Fruit fly (Drosophila melanogaster) whole organism, embryonic: Measurements from ENCODE around the gene Rtnl2.
A peak's percentile ranks its signal among the peaks of the same experiment; 100 is the strongest.

Source experiments
- Bdp1 ChIP-seq: fragments of 200-800 bp; sonication (Bioruptor generic); optimal IDR thresholded peaks from 3 replicates; lab custom pipeline; 2016; ENCODE audit warnings: missing biosample characterization, missing genetic modification characterization
- CG10147 ChIP-seq: fragments of 200-800 bp; sonication (Bioruptor generic); optimal IDR thresholded peaks from 2 replicates; lab custom pipeline; 2019; ENCODE audit warnings: missing biosample characterization, mild to moderate bottlenecking, missing genetic modification characterization, moderate library complexity
- CG14667 ChIP-seq: fragments of 200-800 bp; sonication (Bioruptor generic); IDR thresholded peaks from 2 replicates; pipeline ENCODE4 v1.3.6; 2022; ENCODE audit warnings: missing biosample characterization, missing genetic modification characterization
- CG15073 ChIP-seq: fragments of 200-800 bp; sonication (Bioruptor generic); optimal IDR thresholded peaks from 2 replicates; lab custom pipeline; 2016; ENCODE audit warnings: missing biosample characterization, missing genetic modification characterization
- CG15269 ChIP-seq: fragments of 200-800 bp; sonication (Bioruptor generic); optimal IDR thresholded peaks from 2 replicates; lab custom pipeline; 2018; ENCODE audit warnings: missing biosample characterization, mild to moderate bottlenecking, missing genetic modification characterization, moderate library complexity
- CG15479 ChIP-seq: fragments of 200-800 bp; sonication (Bioruptor generic); optimal IDR thresholded peaks from 3 replicates; lab custom pipeline; 2019; ENCODE audit warnings: missing biosample characterization, mild to moderate bottlenecking, missing genetic modification characterization, moderate library complexity
- CG15601 ChIP-seq: fragments of 200-800 bp; sonication (Bioruptor generic); optimal IDR thresholded peaks from 3 replicates; lab custom pipeline; 2019; ENCODE audit warnings: missing biosample characterization, mild to moderate bottlenecking, missing genetic modification characterization, moderate library complexity
- CG17612 ChIP-seq: fragments of 200-800 bp; sonication (Bioruptor generic); IDR thresholded peaks from 2 replicates; pipeline ENCODE4 v1.3.6; 2022; ENCODE audit warnings: missing biosample characterization, missing genetic modification characterization
- CG18764 ChIP-seq: fragments of 200-800 bp; sonication (Bioruptor generic); optimal IDR thresholded peaks from 3 replicates; lab custom pipeline; 2016; ENCODE audit warnings: missing biosample characterization, missing genetic modification characterization
- CG2678 ChIP-seq: fragments of 200-800 bp; sonication (Bioruptor generic); optimal IDR thresholded peaks from 3 replicates; lab custom pipeline; 2019; ENCODE audit warnings: missing biosample characterization, mild to moderate bottlenecking, missing genetic modification characterization, moderate library complexity
- CG2712 ChIP-seq: fragments of 200-800 bp; optimal IDR thresholded peaks from 3 replicates; lab custom pipeline; 2019; ENCODE audit warnings: missing biosample characterization, mild to moderate bottlenecking, missing genetic modification characterization, moderate library complexity
- CG2889 ChIP-seq: fragments of 200-800 bp; sonication (Bioruptor generic); IDR thresholded peaks from 3 replicates; pipeline ENCODE4 v1.3.6; 2022; ENCODE audit warnings: missing biosample characterization, missing genetic modification characterization
- CG33557 ChIP-seq: fragments of 200-800 bp; sonication (Bioruptor generic); optimal IDR thresholded peaks from 2 replicates; lab custom pipeline; 2019; ENCODE audit warnings: missing biosample characterization, mild to moderate bottlenecking, missing genetic modification characterization, moderate library complexity
- CG42726 ChIP-seq: fragments of 200-800 bp; sonication (Bioruptor generic); IDR thresholded peaks from 2 replicates; pipeline ENCODE4 v1.3.6; 2022; ENCODE audit warnings: missing biosample characterization, missing genetic modification characterization; ENCODE audit not compliant: partially characterized antibody
- CG6654 ChIP-seq: fragments of 200-800 bp; sonication (Bioruptor generic); optimal IDR thresholded peaks from 2 replicates; lab custom pipeline; 2017; ENCODE audit warnings: missing biosample characterization, mild to moderate bottlenecking, missing genetic modification characterization
- CG6689 ChIP-seq: fragments of 200-800 bp; sonication (Bioruptor generic); IDR thresholded peaks from 2 replicates; pipeline ENCODE4 v1.3.6; 2022; ENCODE audit warnings: missing biosample characterization, missing genetic modification characterization
- CG7357 ChIP-seq: fragments of 200-800 bp; sonication (Bioruptor generic); IDR thresholded peaks from 3 replicates; pipeline ENCODE4 v1.3.6; 2022; ENCODE audit warnings: missing biosample characterization, missing genetic modification characterization
- CG7372 ChIP-seq: fragments of 200-800 bp; sonication (Bioruptor generic); IDR thresholded peaks from 2 replicates; pipeline ENCODE4 v1.3.6; 2022; ENCODE audit warnings: missing biosample characterization, missing genetic modification characterization
- CG7839 ChIP-seq: fragments of 200-800 bp; sonication (Bioruptor generic); optimal IDR thresholded peaks from 3 replicates; lab custom pipeline; 2018; ENCODE audit warnings: missing biosample characterization, mild to moderate bottlenecking, missing genetic modification characterization, moderate library complexity
- CG8944 ChIP-seq: fragments of 200-800 bp; sonication (Bioruptor generic); optimal IDR thresholded peaks from 3 replicates; lab custom pipeline; 2016; ENCODE audit warnings: missing biosample characterization, missing genetic modification characterization
- Dad ChIP-seq: fragments of 200-800 bp; sonication (Bioruptor generic); optimal IDR thresholded peaks from 3 replicates; lab custom pipeline; 2016; ENCODE audit warnings: missing biosample characterization, missing genetic modification characterization
- Dfd ChIP-seq, 2 experiments: fragments of >200 bp; optimal IDR thresholded peaks; 2 replicates each; lab custom pipeline; 2017; ENCODE audit warnings: missing biosample characterization in 2 of 2, missing genetic modification characterization in 2 of 2
- Ets97D ChIP-seq: fragments of 200-800 bp; sonication (Bioruptor generic); optimal IDR thresholded peaks from 3 replicates; lab custom pipeline; 2016; ENCODE audit warnings: missing biosample characterization, missing genetic modification characterization
- Hand ChIP-seq: fragments of 200-800 bp; sonication (Bioruptor generic); optimal IDR thresholded peaks from 2 replicates; lab custom pipeline; 2017; ENCODE audit warnings: mild to moderate bottlenecking, missing biosample characterization, missing genetic modification reagents, missing genetic modification characterization
- HmgD ChIP-seq: fragments of 200-800 bp; sonication (Bioruptor generic); optimal IDR thresholded peaks from 3 replicates; lab custom pipeline; 2016; ENCODE audit warnings: missing biosample characterization, missing genetic modification characterization
- Hr3 ChIP-seq: fragments of 200-800 bp; sonication (Bioruptor generic); optimal IDR thresholded peaks from 3 replicates; lab custom pipeline; 2016; ENCODE audit warnings: missing biosample characterization, missing genetic modification characterization
- Lhr ChIP-seq: fragments of 200-800 bp; sonication (Bioruptor generic); optimal IDR thresholded peaks from 3 replicates; lab custom pipeline; 2017; ENCODE audit warnings: mild to moderate bottlenecking, missing biosample characterization, missing genetic modification reagents, missing genetic modification characterization
- Med ChIP-seq: fragments of 200-800 bp; sonication (Bioruptor generic); peaks from one replicate; lab custom pipeline; 2016; ENCODE audit warnings: missing biosample characterization, missing genetic modification characterization, mild to moderate bottlenecking, inconsistent platforms, moderate library complexity
- ase ChIP-seq: fragments of 200-800 bp; sonication (Bioruptor generic); IDR thresholded peaks from 3 replicates; pipeline ENCODE4 v1.3.6; 2022; ENCODE audit warnings: missing biosample characterization, missing genetic modification characterization
- bowl ChIP-seq: fragments of 200-800 bp; sonication (Bioruptor generic); IDR thresholded peaks from 2 replicates; pipeline ENCODE4 v1.3.6; 2022; ENCODE audit warnings: missing biosample characterization, missing genetic modification characterization
- croc ChIP-seq: fragments of 200-800 bp; sonication (Bioruptor generic); conservative IDR thresholded peaks from 3 replicates; pipeline ENCODE4 v1.3.6; 2022; ENCODE audit warnings: missing biosample characterization, missing genetic modification characterization
- dmrt99B ChIP-seq: fragments of 200-800 bp; sonication (Bioruptor generic); optimal IDR thresholded peaks from 2 replicates; lab custom pipeline; 2018; ENCODE audit warnings: missing biosample characterization, mild to moderate bottlenecking, missing genetic modification characterization, moderate library complexity
- eve ChIP-seq, 2 experiments: fragments of >200 bp; optimal IDR thresholded peaks; 2 replicates each; lab custom pipeline; 2017; ENCODE audit warnings: missing biosample characterization in 2 of 2, missing genetic modification characterization in 2 of 2
- exex ChIP-seq: fragments of 200-800 bp; sonication (Bioruptor generic); optimal IDR thresholded peaks from 4 replicates; lab custom pipeline; 2018; ENCODE audit warnings: missing biosample characterization, mild to moderate bottlenecking, missing genetic modification characterization, moderate library complexity
- gfzf ChIP-seq: fragments of 200-800 bp; sonication (Bioruptor generic); optimal IDR thresholded peaks from 2 replicates; lab custom pipeline; 2016; ENCODE audit warnings: missing biosample characterization, mild to moderate bottlenecking, missing genetic modification characterization, moderate library complexity
- hbn ChIP-seq: fragments of 200-800 bp; sonication (Bioruptor generic); IDR thresholded peaks from 2 replicates; pipeline ENCODE4 v1.3.6; 2022; ENCODE audit warnings: missing biosample characterization, missing genetic modification characterization; ENCODE audit not compliant: partially characterized antibody
- jumu ChIP-seq: fragments of 200-800 bp; sonication (Bioruptor generic); optimal IDR thresholded peaks from 3 replicates; lab custom pipeline; 2016; ENCODE audit warnings: missing biosample characterization, missing genetic modification characterization
- lbe ChIP-seq: fragments of 200-800 bp; sonication (Bioruptor generic); optimal IDR thresholded peaks from 2 replicates; lab custom pipeline; 2016; ENCODE audit warnings: missing biosample characterization, mild to moderate bottlenecking, missing genetic modification characterization
- nom ChIP-seq: fragments of 200-800 bp; sonication (Bioruptor generic); optimal IDR thresholded peaks from 2 replicates; lab custom pipeline; 2017; ENCODE audit warnings: missing biosample characterization, missing genetic modification characterization, mild to moderate bottlenecking, moderate library complexity, missing genetic modification reagents
- odd ChIP-seq: fragments of 200-800 bp; sonication (Bioruptor generic); optimal IDR thresholded peaks from 2 replicates; lab custom pipeline; 2017; ENCODE audit warnings: missing biosample characterization, mild to moderate bottlenecking, missing genetic modification characterization
- prd ChIP-seq, 3 experiments: fragments of >200 bp in 2 of 3; fragments of 200-800 bp in 1 of 3; sonication (Bioruptor generic) in 1 of 3; optimal IDR thresholded peaks in 2 of 3; IDR thresholded peaks in 1 of 3; 2 replicates in 2 of 3; 3 replicates in 1 of 3; pipeline versions ENCODE4 v1.3.6 to Lab custom; 2017 to 2022; ENCODE audit warnings: missing biosample characterization in 1 of 3, missing genetic modification characterization in 1 of 3
- pros ChIP-seq: fragments of 200-800 bp; sonication (Bioruptor generic); optimal IDR thresholded peaks from 3 replicates; lab custom pipeline; 2019; ENCODE audit warnings: missing biosample characterization, mild to moderate bottlenecking, missing genetic modification characterization, moderate library complexity
- salm ChIP-seq: fragments of 200-800 bp; sonication (Bioruptor generic); optimal IDR thresholded peaks from 2 replicates; lab custom pipeline; 2018; ENCODE audit warnings: missing biosample characterization, mild to moderate bottlenecking, missing genetic modification characterization
- slou ChIP-seq: fragments of 200-800 bp; sonication (Bioruptor generic); optimal IDR thresholded peaks from 3 replicates; lab custom pipeline; 2016; ENCODE audit warnings: missing biosample characterization, missing genetic modification characterization
- sna ChIP-seq: fragments of 200-800 bp; sonication (Bioruptor generic); IDR thresholded peaks from 2 replicates; pipeline ENCODE4 v1.3.6; 2022; ENCODE audit warnings: missing biosample characterization, missing genetic modification characterization; ENCODE audit not compliant: partially characterized antibody
- so ChIP-seq: fragments of 200-800 bp; sonication (Bioruptor generic); IDR thresholded peaks from 3 replicates; pipeline ENCODE4 v1.3.6; 2022; ENCODE audit warnings: missing biosample characterization, missing genetic modification characterization
- ssp ChIP-seq: fragments of 200-800 bp; sonication (Bioruptor generic); IDR thresholded peaks from 2 replicates; pipeline ENCODE4 v1.3.6; 2022; ENCODE audit warnings: missing biosample characterization, missing genetic modification characterization
- stwl ChIP-seq: fragments of 200-800 bp; sonication (Bioruptor generic); optimal IDR thresholded peaks from 3 replicates; lab custom pipeline; 2018; ENCODE audit warnings: missing biosample characterization, mild to moderate bottlenecking, missing genetic modification characterization, moderate library complexity
- trh ChIP-seq: fragments of 200-800 bp; sonication (Bioruptor generic); optimal IDR thresholded peaks from 2 replicates; lab custom pipeline; 2016; ENCODE audit warnings: missing biosample characterization, missing genetic modification characterization
- unc-4 ChIP-seq: fragments of 200-800 bp; sonication (Bioruptor generic); IDR thresholded peaks from 2 replicates; pipeline ENCODE4 v1.3.6; 2022; ENCODE audit warnings: missing biosample characterization, missing genetic modification characterization; ENCODE audit not compliant: partially characterized antibody

The Rtnl2 gene

DNA sequence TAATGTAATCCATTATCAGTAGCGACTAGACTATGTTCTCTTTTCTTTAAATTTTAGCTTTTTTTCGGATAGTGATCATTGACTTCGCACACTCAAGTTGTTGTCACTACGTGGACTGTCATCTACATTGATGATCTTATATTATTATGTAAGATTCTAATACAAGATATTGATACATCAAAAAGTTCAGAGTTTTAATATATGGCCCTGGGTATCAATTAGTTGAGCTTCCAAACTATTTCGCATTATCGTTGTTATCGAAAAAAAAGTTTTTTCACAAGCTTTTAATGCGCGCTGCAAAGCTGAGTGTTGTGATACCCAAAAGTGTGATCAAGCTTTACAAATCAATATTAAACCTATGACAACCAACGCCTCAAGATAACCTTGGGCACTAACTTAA, 37.9 kb downstream of the Rtnl2 start (continued):
- TF ChIP-seq Lhr (GFP tag; lab: Kevin White, UChicago) (no peak), Med (GFP tag; lab: Kevin White, UChicago) (peak; percentile 83), exex (tag; lab: Kevin White, UChicago) (peak; percentile 58), sna (GFP tag; lab: Robert Waterston, UW) (0 out of 2 replicates have a peak, but pooled peaks have one; percentile 38), ase (GFP tag; lab: Robert Waterston, UW) (no peak), Bdp1 (no peak), odd (GFP tag; lab: Kevin White, UChicago) (no peak), CG17612 (GFP tag; lab: Robert Waterston, UW) (no peak), stwl (tag; lab: Kevin White, UChicago) (no peak), CG14667 (GFP tag; lab: Robert Waterston, UW) (no peak), hbn (GFP tag; lab: Robert Waterston, UW) (no peak), CG6689 (GFP tag; lab: Robert Waterston, UW) (no peak), salm (tag; lab: Kevin White, UChicago) (no peak), Dad (GFP tag; lab: Kevin White, UChicago) (no peak), unc-4 (no peak), gfzf (GFP tag; lab: Kevin White, UChicago) (peak; percentile 6), croc (GFP tag; lab: Robert Waterston, UW) (no peak), CG42726 (GFP tag; lab: Robert Waterston, UW) (no peak), prd (optimal IDR thresholded peaks at IDR 0.05; lab: Kevin White, UChicago) (no peak), prd (GFP tag; IDR thresholded peaks at IDR 0.05; lab: Robert Waterston, UW) (peak; percentile 42; the same call in 1 of the 3 replicates), CG15601 (no peak), CG2889 (GFP tag; lab: Robert Waterston, UW) (no peak), CG10147 (GFP tag; lab: Kevin White, UChicago) (peak; percentile 20), Hand (GFP tag; lab: Kevin White, UChicago) (no peak), CG6654 (no peak), CG15073 (GFP tag; lab: Kevin White, UChicago) (no peak), CG15269 (tag; lab: Kevin White, UChicago) (peak; percentile 41), CG2678 (tag; lab: Kevin White, UChicago) (peak; percentile 32), CG7839 (tag; lab: Kevin White, UChicago) (peak; percentile 51), CG18764 (GFP tag; lab: Kevin White, UChicago) (no peak), slou (GFP tag; lab: Kevin White, UChicago) (no peak), jumu (no peak), lbe (GFP tag; lab: Kevin White, UChicago) (no peak), Dfd (GFP tag; optimal IDR thresholded peaks at IDR 0.05; lab: Kevin White, UChicago) (no peak), trh (GFP tag; lab: Kevin White, UChicago) (no peak), CG15479 (no peak), CG7357 (GFP tag; lab: Robert Waterston, UW) (no peak), Ets97D (GFP tag; lab: Kevin White, UChicago) (no peak), CG33557 (GFP tag; lab: Kevin White, UChicago) (no peak), nom (no peak), eve (GFP tag; optimal IDR thresholded peaks at IDR 0.05; lab: Kevin White, UChicago) (no peak), dmrt99B (tag; lab: Kevin White, UChicago) (peak; percentile 22), HmgD (no peak), bowl (GFP tag; lab: Robert Waterston, UW) (no peak), ssp (no peak), so (GFP tag; lab: Robert Waterston, UW) (no peak), pros (GFP tag; lab: Kevin White, UChicago) (no peak), CG7372 (GFP tag; lab: Robert Waterston, UW) (0 out of 2 replicates have a peak, but pooled peaks have one; percentile 6), CG2712 (tag; lab: Kevin White, UChicago) (no peak), CG8944 (no peak), Hr3 (GFP tag; lab: Kevin White, UChicago) (no peak)
